Worm (Caenorhabditis elegans) whole organism, L2 larva: Measurements from ENCODE around the gene R05H5.7.
A peak's percentile ranks its signal among the peaks of the same experiment; 100 is the strongest.

Experiments
- C34F6.9 ChIP-seq: fragments of 150-350 bp; optimal IDR thresholded peaks from 2 replicates; lab custom pipeline; 2014; ENCODE audit warnings: missing biosample characterization, missing genetic modification characterization
- F13H6.1 ChIP-seq: sonication (generic microtip); optimal IDR thresholded peaks from 2 replicates; lab custom pipeline; 2016; ENCODE audit warnings: missing genetic modification characterization, missing compliant biosample characterization
- R02D3.7 ChIP-seq: fragments of 150-350 bp; optimal IDR thresholded peaks from 2 replicates; lab custom pipeline; 2014; ENCODE audit warnings: missing biosample characterization, missing genetic modification characterization
- Y55F3AM.14 ChIP-seq: fragments of 200-800 bp; sonication (Bioruptor generic); optimal IDR thresholded peaks from 2 replicates; lab custom pipeline; 2018; ENCODE audit warnings: mild to moderate bottlenecking, missing genetic modification characterization, missing compliant biosample characterization
- ZK546.5 ChIP-seq: sonication (generic microtip); optimal IDR thresholded peaks from 2 replicates; lab custom pipeline; 2017; ENCODE audit warnings: missing biosample characterization, missing genetic modification characterization
- alr-1 ChIP-seq: fragments of 150-350 bp; optimal IDR thresholded peaks from 2 replicates; lab custom pipeline; 2014; ENCODE audit warnings: missing biosample characterization, missing genetic modification characterization
- aly-2 ChIP-seq: fragments of 150-350 bp; optimal IDR thresholded peaks from 2 replicates; lab custom pipeline; 2014; ENCODE audit warnings: missing biosample characterization, missing genetic modification characterization
- ama-1 ChIP-seq: fragments of 150-350 bp; optimal IDR thresholded peaks from 2 replicates; lab custom pipeline; 2018; ENCODE audit warnings: inconsistent platforms
- blmp-1 ChIP-seq: sonication (generic microtip); optimal IDR thresholded peaks from 2 replicates; lab custom pipeline; 2017; ENCODE audit warnings: missing genetic modification characterization, mild to moderate bottlenecking, missing compliant biosample characterization, antibody characterized with exemption, moderate library complexity; ENCODE audit not compliant: insufficient read depth
- ceh-16 ChIP-seq: fragments of 150-350 bp; optimal IDR thresholded peaks from 2 replicates; lab custom pipeline; 2014; ENCODE audit warnings: missing biosample characterization, missing genetic modification characterization
- ceh-82 ChIP-seq: fragments of 150-350 bp; optimal IDR thresholded peaks from 2 replicates; lab custom pipeline; 2014; ENCODE audit warnings: missing biosample characterization, missing genetic modification characterization
- crh-2 ChIP-seq: sonication (generic microtip); optimal IDR thresholded peaks from 2 replicates; lab custom pipeline; 2017; ENCODE audit warnings: missing biosample characterization, missing genetic modification characterization
- dmd-4 ChIP-seq: sonication (generic microtip); optimal IDR thresholded peaks from 2 replicates; lab custom pipeline; 2017; ENCODE audit warnings: missing biosample characterization, missing genetic modification characterization
- egl-27 ChIP-seq: sonication (generic microtip); optimal IDR thresholded peaks from 3 replicates; lab custom pipeline; 2017; ENCODE audit warnings: missing biosample characterization, missing genetic modification reagents, missing genetic modification characterization
- elt-1 ChIP-seq: fragments of 150-350 bp; optimal IDR thresholded peaks from 2 replicates; lab custom pipeline; 2014; ENCODE audit warnings: missing biosample characterization, missing genetic modification characterization
- elt-3 ChIP-seq: sonication (generic microtip); optimal IDR thresholded peaks from 2 replicates; lab custom pipeline; 2017; ENCODE audit warnings: missing biosample characterization, missing genetic modification characterization
- fos-1 ChIP-seq: fragments of 150-350 bp; optimal IDR thresholded peaks from 2 replicates; lab custom pipeline; 2014; ENCODE audit warnings: missing biosample characterization, missing genetic modification characterization
- gmeb-1 ChIP-seq: fragments of 150-350 bp; optimal IDR thresholded peaks from 2 replicates; lab custom pipeline; 2014; ENCODE audit warnings: missing biosample characterization, missing genetic modification characterization
- lin-11 ChIP-seq: fragments of 150-350 bp; sonication (generic microtip); optimal IDR thresholded peaks from 2 replicates; lab custom pipeline; 2014; ENCODE audit warnings: missing biosample characterization, missing genetic modification characterization, inconsistent platforms, mixed read lengths
- lin-13 ChIP-seq: fragments of 150-350 bp; optimal IDR thresholded peaks from 2 replicates; lab custom pipeline; 2014; ENCODE audit warnings: missing biosample characterization, missing genetic modification reagents, missing genetic modification characterization
- lin-39 ChIP-seq: fragments of 150-350 bp; optimal IDR thresholded peaks from 2 replicates; lab custom pipeline; 2014; ENCODE audit warnings: missing biosample characterization, missing genetic modification reagents, missing genetic modification characterization
- lsy-2 ChIP-seq, 2 experiments: fragments of 150-350 bp in 1 of 2; sonication (generic microtip) in 1 of 2; optimal IDR thresholded peaks; 2 replicates each; lab custom pipeline; 2014 to 2017; ENCODE audit warnings: missing biosample characterization in 2 of 2, missing genetic modification characterization in 2 of 2
- mab-5 ChIP-seq: fragments of 150-350 bp; optimal IDR thresholded peaks from 2 replicates; lab custom pipeline; 2014; ENCODE audit warnings: missing biosample characterization, missing genetic modification characterization
- mbf-1 ChIP-seq: sonication (generic microtip); optimal IDR thresholded peaks from 2 replicates; lab custom pipeline; 2017; ENCODE audit warnings: missing biosample characterization, missing genetic modification characterization
- mdl-1 ChIP-seq, 2 experiments: fragments of 150-350 bp in 1 of 2; sonication (generic microtip) in 1 of 2; optimal IDR thresholded peaks; 2 replicates each; lab custom pipeline; 2017; ENCODE audit warnings: missing biosample characterization in 2 of 2, missing genetic modification characterization in 2 of 2
- nhr-10 ChIP-seq: sonication (generic microtip); optimal IDR thresholded peaks from 2 replicates; lab custom pipeline; 2017; ENCODE audit warnings: missing biosample characterization, missing genetic modification characterization
- nhr-11 ChIP-seq: fragments of 150-350 bp; optimal IDR thresholded peaks from 2 replicates; lab custom pipeline; 2014; ENCODE audit warnings: missing biosample characterization, missing genetic modification characterization
- nhr-12 ChIP-seq: fragments of 150-350 bp; optimal IDR thresholded peaks from 2 replicates; lab custom pipeline; 2014; ENCODE audit warnings: missing biosample characterization, missing genetic modification characterization
- nhr-129 ChIP-seq: fragments of 150-350 bp; optimal IDR thresholded peaks from 2 replicates; lab custom pipeline; 2014; ENCODE audit warnings: missing biosample characterization, missing genetic modification characterization
- nhr-21 ChIP-seq: fragments of 150-350 bp; optimal IDR thresholded peaks from 2 replicates; lab custom pipeline; 2014; ENCODE audit warnings: missing biosample characterization, missing genetic modification characterization
- nhr-23 ChIP-seq: fragments of 150-350 bp; optimal IDR thresholded peaks from 2 replicates; lab custom pipeline; 2014; ENCODE audit warnings: missing biosample characterization, missing genetic modification reagents, missing genetic modification characterization
- nhr-25 ChIP-seq: fragments of 150-350 bp; sonication (generic microtip); optimal IDR thresholded peaks from 3 replicates; lab custom pipeline; 2014; ENCODE audit warnings: missing biosample characterization, missing genetic modification characterization
- nhr-6 ChIP-seq: fragments of 150-350 bp; optimal IDR thresholded peaks from 2 replicates; lab custom pipeline; 2014; ENCODE audit warnings: missing biosample characterization, missing genetic modification characterization
- nhr-77 ChIP-seq: fragments of 150-350 bp; optimal IDR thresholded peaks from 2 replicates; lab custom pipeline; 2014; ENCODE audit warnings: missing biosample characterization, missing genetic modification characterization
- peb-1 ChIP-seq: fragments of 150-350 bp; optimal IDR thresholded peaks from 2 replicates; lab custom pipeline; 2014; ENCODE audit warnings: missing biosample characterization, missing genetic modification characterization
- sem-4 ChIP-seq: fragments of 150-350 bp; optimal IDR thresholded peaks from 2 replicates; lab custom pipeline; 2014; ENCODE audit warnings: missing biosample characterization, missing genetic modification reagents, missing genetic modification characterization
- skn-1 ChIP-seq: sonication (generic microtip); optimal IDR thresholded peaks from 2 replicates; lab custom pipeline; 2017; ENCODE audit warnings: missing biosample characterization, missing genetic modification characterization
- sma-3 ChIP-seq: sonication (generic microtip); optimal IDR thresholded peaks from 2 replicates; lab custom pipeline; 2016; ENCODE audit warnings: missing genetic modification reagents, missing genetic modification characterization, missing compliant biosample characterization
- sma-9 ChIP-seq, 2 experiments: fragments of 150-350 bp in 1 of 2; sonication (generic microtip) in 1 of 2; optimal IDR thresholded peaks; 2 replicates each; lab custom pipeline; 2014 to 2016; ENCODE audit warnings: missing genetic modification characterization in 2 of 2, mild to moderate bottlenecking in 1 of 2, missing biosample characterization in 1 of 2, missing compliant biosample characterization in 1 of 2, missing genetic modification reagents in 1 of 2, moderate library complexity in 1 of 2
- snpc-4 ChIP-seq: fragments of 150-350 bp; optimal IDR thresholded peaks from 2 replicates; lab custom pipeline; 2014; ENCODE audit warnings: missing biosample characterization, missing genetic modification characterization
- unc-39 ChIP-seq: fragments of 150-350 bp; optimal IDR thresholded peaks from 2 replicates; lab custom pipeline; 2014; ENCODE audit warnings: missing biosample characterization, missing genetic modification characterization
- unc-55 ChIP-seq: fragments of 150-350 bp; sonication (generic microtip); optimal IDR thresholded peaks from 3 replicates; lab custom pipeline; 2014; ENCODE audit warnings: missing biosample characterization, missing genetic modification reagents, missing genetic modification characterization
- unc-62 ChIP-seq: fragments of 150-350 bp; optimal IDR thresholded peaks from 2 replicates; lab custom pipeline; 2014; ENCODE audit warnings: missing biosample characterization, missing genetic modification reagents, missing genetic modification characterization
- zag-1 ChIP-seq: fragments of 150-350 bp; optimal IDR thresholded peaks from 2 replicates; lab custom pipeline; 2014; ENCODE audit warnings: missing biosample characterization, missing genetic modification characterization
- ztf-1 ChIP-seq: fragments of 200-800 bp; sonication (Bioruptor generic); conservative IDR thresholded peaks from 2 replicates; pipeline ENCODE4 v1.3.6; 2022; ENCODE audit warnings: missing genetic modification characterization, missing compliant biosample characterization
- ztf-11 ChIP-seq: sonication (generic microtip); optimal IDR thresholded peaks from 2 replicates; lab custom pipeline; 2017; ENCODE audit warnings: missing biosample characterization, missing genetic modification characterization
- ztf-4 ChIP-seq: fragments of 150-350 bp; optimal IDR thresholded peaks from 2 replicates; lab custom pipeline; 2014; ENCODE audit warnings: missing biosample characterization, missing genetic modification characterization

R05H5.7 gene

ce11 chrII:10198486-10198885 lies 6.2 kb downstream of the R05H5.7 start:
- TF ChIP-seq ztf-11 (tag; lab: Kevin White, UChicago): no peak
- no peak for TF ChIP-seq skn-1 (tag; lab: Kevin White, UChicago)
- TF ChIP-seq snpc-4 (tag; lab: Kevin White, UChicago): no peak
- no peak for TF ChIP-seq unc-62 (GFP tag; lab: Kevin White, UChicago)
- TF ChIP-seq ceh-16 (tag; lab: Kevin White, UChicago): no peak
- TF ChIP-seq nhr-77 (tag; lab: Kevin White, UChicago): no peak
- no peak for TF ChIP-seq F13H6.1
- no peak for TF ChIP-seq unc-55 (GFP tag; lab: Kevin White, UChicago)

DNA sequence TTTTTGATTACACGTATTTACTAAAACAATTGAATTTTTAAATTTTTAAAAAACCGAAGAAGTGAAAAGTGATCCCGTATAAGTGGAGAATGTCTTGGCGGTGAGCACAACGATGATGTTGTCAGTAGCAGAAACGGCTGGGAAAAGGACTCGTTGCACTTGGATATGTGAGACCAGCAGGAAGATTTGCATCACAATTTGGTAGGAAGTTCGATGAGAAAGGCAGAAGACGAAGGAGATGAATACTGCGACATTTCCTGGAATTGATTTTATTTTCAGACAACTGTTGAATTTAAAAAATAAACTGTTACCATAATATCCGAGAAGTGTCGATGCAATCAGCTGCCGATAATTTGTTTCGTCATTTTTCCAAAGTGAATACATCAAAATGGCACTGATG lies 7.6 kb downstream of the R05H5.7 start, which contains the start of gene R05H5.4:
Gene R05H5.4 (minus strand): TSS at position 101 of the 400 bp plus-strand sequence.
- TF ChIP-seq lin-39 (tag; lab: Kevin White, UChicago) (no peak), sma-9 (GFP tag; optimal IDR thresholded peaks at IDR 0.05; lab: Kevin White, UChicago) (no peak), sma-9 (tag; optimal IDR thresholded peaks at IDR 0.05; lab: Kevin White, UChicago) (no peak), ceh-16 (tag; lab: Kevin White, UChicago) (no peak), mab-5 (tag; lab: Kevin White, UChicago) (no peak), nhr-25 (no peak), nhr-12 (tag; lab: Kevin White, UChicago) (no peak), dmd-4 (no peak), nhr-23 (no peak), alr-1 (tag; lab: Kevin White, UChicago) (no peak), nhr-6 (no peak), ama-1 (no peak), sma-3 (GFP tag; lab: Kevin White, UChicago) (no peak), egl-27 (tag; lab: Kevin White, UChicago) (no peak), F13H6.1 (no peak), sem-4 (tag; lab: Kevin White, UChicago) (no peak), skn-1 (tag; lab: Kevin White, UChicago) (no peak), unc-39 (no peak), nhr-129 (tag; lab: Kevin White, UChicago) (no peak), elt-3 (tag; lab: Kevin White, UChicago) (no peak)

DNA sequence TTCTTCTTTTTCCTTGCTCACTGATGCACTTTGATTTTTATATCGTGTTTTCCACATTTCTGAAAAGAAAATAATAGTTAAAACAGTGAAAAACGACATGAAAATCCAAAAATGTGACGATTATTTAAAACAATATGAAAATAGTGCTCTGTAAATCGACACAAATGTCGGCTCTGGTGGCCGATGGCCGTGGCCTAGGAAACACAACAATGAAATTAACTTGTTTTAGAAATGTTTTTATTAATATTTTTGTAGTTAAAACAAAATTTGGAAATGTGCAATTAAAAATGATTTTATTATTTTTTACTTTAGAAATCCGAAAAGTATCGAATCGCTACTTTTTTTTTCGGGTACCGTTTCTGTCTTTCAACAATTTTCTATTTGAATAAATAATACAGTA lies 8.5 kb downstream of the R05H5.7 start, which contains the start of gene arv-1:
Gene arv-1 (minus strand): TSS at position 65 of the 400 bp plus-strand sequence.
- peak; percentile 64 for TF ChIP-seq unc-55 (GFP tag; lab: Kevin White, UChicago)
- peak; percentile 67 for TF ChIP-seq C34F6.9 (tag; lab: Kevin White, UChicago)
- TF ChIP-seq nhr-77 (tag; lab: Kevin White, UChicago): no peak
- no peak for TF ChIP-seq lin-11 (tag; lab: Kevin White, UChicago)
- no peak for TF ChIP-seq nhr-11 (tag; lab: Kevin White, UChicago)
- TF ChIP-seq egl-27 (tag; lab: Kevin White, UChicago): no peak
- no peak for TF ChIP-seq aly-2 (tag; lab: Kevin White, UChicago)
- no peak for TF ChIP-seq nhr-129 (tag; lab: Kevin White, UChicago)
- no peak for TF ChIP-seq alr-1 (tag; lab: Kevin White, UChicago)
- TF ChIP-seq blmp-1 (tag; lab: Kevin White, UChicago): no peak
- no peak for TF ChIP-seq mbf-1 (tag; lab: Kevin White, UChicago)
- TF ChIP-seq sem-4 (tag; lab: Kevin White, UChicago): no peak
- no peak for TF ChIP-seq snpc-4 (tag; lab: Kevin White, UChicago)
- no peak for TF ChIP-seq mab-5 (tag; lab: Kevin White, UChicago)
- no peak for TF ChIP-seq lin-39 (tag; lab: Kevin White, UChicago)
- no peak for TF ChIP-seq ztf-1 (GFP tag; lab: Robert Waterston, UW)
- no peak for TF ChIP-seq nhr-6
- peak; percentile 33 for TF ChIP-seq F13H6.1
- peak; percentile 31 for TF ChIP-seq lin-13 (GFP tag; lab: Kevin White, UChicago)
- TF ChIP-seq ama-1: no peak
- peak; percentile 79 for TF ChIP-seq R02D3.7 (tag; lab: Kevin White, UChicago)
- no peak for TF ChIP-seq ZK546.5 (tag; lab: Kevin White, UChicago)
- TF ChIP-seq ztf-11 (tag; lab: Kevin White, UChicago): no peak
- no peak for TF ChIP-seq nhr-10 (tag; lab: Kevin White, UChicago)
- no peak for TF ChIP-seq zag-1
- no peak for TF ChIP-seq nhr-12 (tag; lab: Kevin White, UChicago)
- peak; percentile 14 for TF ChIP-seq ztf-4
- no peak for TF ChIP-seq Y55F3AM.14
- TF ChIP-seq gmeb-1 (tag; lab: Kevin White, UChicago): peak; percentile 66
- peak; percentile 33 to 88 for TF ChIP-seq lsy-2 (tag; optimal IDR thresholded peaks at IDR 0.05; lab: Kevin White, UChicago)
- TF ChIP-seq unc-62 (GFP tag; lab: Kevin White, UChicago): no peak
- no peak for TF ChIP-seq elt-1
- TF ChIP-seq unc-39: no peak
- TF ChIP-seq crh-2 (tag; lab: Kevin White, UChicago): peak; percentile 56
- TF ChIP-seq nhr-23: no peak
- no peak for TF ChIP-seq elt-3 (tag; lab: Kevin White, UChicago)
- TF ChIP-seq ceh-82 (tag; lab: Kevin White, UChicago): no peak
- no peak for TF ChIP-seq ceh-16 (tag; lab: Kevin White, UChicago)
- peak; percentile 27 for TF ChIP-seq nhr-21 (tag; lab: Kevin White, UChicago)
- TF ChIP-seq peb-1: no peak
- peak; percentile 23 for TF ChIP-seq nhr-25
- TF ChIP-seq mdl-1 (tag; optimal IDR thresholded peaks at IDR 0.05; lab: Kevin White, UChicago): no peak
- TF ChIP-seq sma-3 (GFP tag; lab: Kevin White, UChicago): peak; percentile 70
- peak; percentile 16 for TF ChIP-seq fos-1 (tag; lab: Kevin White, UChicago)
- no peak for TF ChIP-seq dmd-4
